Fruit fly (Drosophila melanogaster) whole organism, adult: ENCODE measurements around the gene Manf.
A peak's percentile ranks its signal among the peaks of the same experiment; 100 is the strongest.

ENCODE experiments used
- CG11617 ChIP-seq: fragments of 200-800 bp; sonication (Bioruptor generic); optimal IDR thresholded peaks from 2 replicates; lab custom pipeline; 2017; ENCODE audit warnings: mild to moderate bottlenecking, missing biosample characterization, missing genetic modification reagents, missing genetic modification characterization
- CG12768 ChIP-seq: fragments of 200-800 bp; sonication (Bioruptor generic); optimal IDR thresholded peaks from 2 replicates; lab custom pipeline; 2017; ENCODE audit warnings: missing biosample characterization, missing genetic modification characterization, mild to moderate bottlenecking, moderate library complexity, missing genetic modification reagents
- CG14711 ChIP-seq: fragments of 200-800 bp; sonication (Bioruptor generic); optimal IDR thresholded peaks from 2 replicates; lab custom pipeline; 2018; ENCODE audit warnings: missing biosample characterization, mild to moderate bottlenecking, missing genetic modification characterization, moderate library complexity
- CG1620 ChIP-seq: fragments of 200-800 bp; sonication (Bioruptor generic); optimal IDR thresholded peaks from 2 replicates; lab custom pipeline; 2016; ENCODE audit warnings: missing biosample characterization, missing genetic modification characterization
- CG33017 ChIP-seq: fragments of 200-800 bp; sonication (Bioruptor generic); optimal IDR thresholded peaks from 2 replicates; lab custom pipeline; 2018; ENCODE audit warnings: missing biosample characterization, mild to moderate bottlenecking, missing genetic modification characterization, moderate library complexity
- CG5204 ChIP-seq: fragments of 200-800 bp; sonication (Bioruptor generic); optimal IDR thresholded peaks from 2 replicates; lab custom pipeline; 2016; ENCODE audit warnings: missing biosample characterization, missing genetic modification characterization
- CG7045 ChIP-seq: fragments of 200-800 bp; sonication (Bioruptor generic); optimal IDR thresholded peaks from 2 replicates; lab custom pipeline; 2017; ENCODE audit warnings: missing biosample characterization, mild to moderate bottlenecking, missing genetic modification characterization
- CG7101 ChIP-seq: fragments of 200-800 bp; sonication (Bioruptor generic); optimal IDR thresholded peaks from 2 replicates; lab custom pipeline; 2018; ENCODE audit warnings: missing biosample characterization, mild to moderate bottlenecking, missing genetic modification characterization, moderate library complexity
- Clk ChIP-seq: fragments of 200-800 bp; sonication (Bioruptor generic); optimal IDR thresholded peaks from 2 replicates; lab custom pipeline; 2017; ENCODE audit warnings: missing biosample characterization, missing genetic modification characterization
- Crg-1 ChIP-seq: fragments of 200-800 bp; sonication (Bioruptor generic); optimal IDR thresholded peaks from 2 replicates; lab custom pipeline; 2016; ENCODE audit warnings: missing biosample characterization, missing genetic modification characterization
- Hr96 ChIP-seq: fragments of 200-800 bp; sonication (Bioruptor generic); optimal IDR thresholded peaks from 2 replicates; lab custom pipeline; 2016; ENCODE audit warnings: missing biosample characterization, missing genetic modification characterization
- Mnt ChIP-seq: fragments of 200-800 bp; sonication (Bioruptor generic); optimal IDR thresholded peaks from 2 replicates; lab custom pipeline; 2016; ENCODE audit warnings: missing biosample characterization, mild to moderate bottlenecking, missing genetic modification characterization
- bab1 ChIP-seq: fragments of 200-800 bp; sonication (Bioruptor generic); optimal IDR thresholded peaks from 3 replicates; lab custom pipeline; 2019; ENCODE audit warnings: missing biosample characterization, mild to moderate bottlenecking, missing genetic modification characterization, moderate library complexity
- cic ChIP-seq: fragments of 200-800 bp; sonication (Bioruptor generic); optimal IDR thresholded peaks from 2 replicates; lab custom pipeline; 2017; ENCODE audit warnings: missing biosample characterization, mild to moderate bottlenecking, missing genetic modification characterization, moderate library complexity
- cnc ChIP-seq, 2 experiments: fragments of >200 bp; optimal IDR thresholded peaks; 2 replicates each; lab custom pipeline; 2017
- kay ChIP-seq: fragments of 200-800 bp; sonication (Bioruptor generic); peaks from one replicate; lab custom pipeline; 2016; ENCODE audit warnings: missing biosample characterization, missing genetic modification characterization, borderline replicate concordance
- ovo ChIP-seq: fragments of 200-800 bp; sonication (Bioruptor generic); optimal IDR thresholded peaks from 2 replicates; lab custom pipeline; 2016; ENCODE audit warnings: missing biosample characterization, missing genetic modification characterization
- pad ChIP-seq: fragments of 200-800 bp; sonication (Bioruptor generic); optimal IDR thresholded peaks from 3 replicates; lab custom pipeline; 2017; ENCODE audit warnings: missing biosample characterization, missing genetic modification characterization, mild to moderate bottlenecking, moderate library complexity, missing genetic modification reagents
- tj ChIP-seq: fragments of 200-800 bp; sonication (Bioruptor generic); optimal IDR thresholded peaks from 3 replicates; lab custom pipeline; 2017; ENCODE audit warnings: missing biosample characterization, mild to moderate bottlenecking, missing genetic modification characterization, moderate library complexity
- toe ChIP-seq: fragments of 200-800 bp; sonication (Bioruptor generic); optimal IDR thresholded peaks from 2 replicates; lab custom pipeline; 2016; ENCODE audit warnings: missing biosample characterization, missing genetic modification characterization

The Manf gene

DNA sequence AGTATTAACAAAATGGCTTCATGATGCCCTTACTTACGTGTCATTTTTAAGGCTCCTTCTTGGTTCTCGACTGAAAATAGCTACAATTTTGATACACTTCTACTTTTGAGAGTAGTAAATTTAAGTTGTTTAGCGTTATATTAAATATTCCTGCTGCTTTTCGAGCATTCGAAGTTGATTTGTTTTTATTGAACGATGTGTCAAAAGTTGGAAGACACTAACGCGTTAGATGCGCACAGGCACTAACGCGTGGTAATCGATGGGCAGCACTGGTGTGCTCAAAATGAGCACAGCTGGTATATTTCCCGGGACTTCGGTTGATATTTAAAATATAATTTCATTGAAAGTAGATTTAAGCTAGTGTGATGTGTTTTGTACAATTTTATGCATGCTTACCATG lies 9.9 kb downstream of the Manf start, which contains the start of gene CG17931:
CG17931 (minus strand) TSS at position 369 of the 400 bp plus-strand sequence.
- no peak for TF ChIP-seq ovo
- peak; percentile 21 for TF ChIP-seq Crg-1 (GFP tag; lab: Kevin White, UChicago)
- TF ChIP-seq bab1: peak; percentile 63
- TF ChIP-seq CG7101 (tag; lab: Kevin White, UChicago): peak; percentile 2

DNA sequence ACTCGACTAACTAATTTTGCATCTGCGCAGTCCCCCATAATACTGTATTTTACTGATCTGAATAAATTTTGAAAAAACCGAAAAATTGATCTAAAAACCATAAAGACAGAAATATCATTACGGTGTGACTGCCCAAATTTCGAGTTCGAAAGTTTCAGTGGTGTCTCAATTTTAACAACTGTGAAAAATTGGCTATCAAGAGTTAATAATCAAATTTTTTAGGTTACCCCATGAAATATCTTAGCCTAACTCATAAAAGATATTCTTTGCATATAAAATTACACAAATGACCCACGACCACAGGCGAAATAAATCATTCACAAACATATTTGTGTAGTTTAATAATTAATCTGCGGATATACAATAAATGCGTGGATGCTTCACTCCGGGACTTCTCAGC lies 10.8 kb downstream of the Manf start, which contains the start of gene CG42446:
CG42446 (minus strand) TSS at position 101 of the 400 bp plus-strand sequence.
- no peak for TF ChIP-seq kay
- TF ChIP-seq Crg-1 (GFP tag; lab: Kevin White, UChicago): no peak
- no peak for TF ChIP-seq CG14711 (tag; lab: Kevin White, UChicago)
- TF ChIP-seq CG33017 (tag; lab: Kevin White, UChicago): no peak
- no peak for TF ChIP-seq CG5204 (GFP tag; lab: Kevin White, UChicago)
- no peak for TF ChIP-seq bab1
- no peak for TF ChIP-seq Hr96 (GFP tag; lab: Kevin White, UChicago)
- no peak for TF ChIP-seq Mnt (GFP tag; lab: Kevin White, UChicago)
- TF ChIP-seq Clk (GFP tag; lab: Kevin White, UChicago): no peak
- TF ChIP-seq cnc (optimal IDR thresholded peaks at IDR 0.05; lab: Kevin White, UChicago): no peak
- no peak for TF ChIP-seq CG7101 (tag; lab: Kevin White, UChicago)
- TF ChIP-seq CG7045 (GFP tag; lab: Kevin White, UChicago): no peak
- TF ChIP-seq CG1620 (GFP tag; lab: Kevin White, UChicago): no peak
- TF ChIP-seq cic (GFP tag; lab: Kevin White, UChicago): no peak
- no peak for TF ChIP-seq toe
- TF ChIP-seq tj (GFP tag; lab: Kevin White, UChicago): no peak
- no peak for TF ChIP-seq CG11617 (GFP tag; lab: Kevin White, UChicago)
- no peak for TF ChIP-seq pad (GFP tag; lab: Kevin White, UChicago)

DNA sequence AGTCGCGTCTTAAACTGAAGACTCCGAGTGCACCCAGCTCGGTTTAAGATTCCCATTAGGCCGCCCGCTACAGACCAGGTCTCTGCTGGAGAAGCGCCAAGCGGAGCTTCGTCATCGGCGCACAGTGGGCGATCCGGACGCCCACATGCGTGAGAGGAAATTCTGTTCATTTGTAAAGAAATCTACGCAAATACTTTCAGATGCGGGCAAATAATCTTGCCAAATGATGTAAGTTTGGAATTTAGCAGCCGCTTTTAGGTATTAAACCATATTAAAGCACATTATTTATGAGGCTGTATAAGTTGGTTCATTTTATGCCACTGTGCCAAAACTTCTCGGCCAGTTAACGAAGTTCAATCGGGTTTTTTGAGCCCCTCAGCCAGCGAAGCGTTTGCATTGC lies 19.1 kb downstream of the Manf start, which contains the start of gene js:
js (minus strand) TSS at position 19 of the 400 bp plus-strand sequence.
- TF ChIP-seq cic (GFP tag; lab: Kevin White, UChicago) (no peak), CG7045 (GFP tag; lab: Kevin White, UChicago) (no peak), Clk (GFP tag; lab: Kevin White, UChicago) (no peak), Mnt (GFP tag; lab: Kevin White, UChicago) (no peak), Hr96 (GFP tag; lab: Kevin White, UChicago) (no peak), CG5204 (GFP tag; lab: Kevin White, UChicago) (no peak), toe (no peak), CG33017 (tag; lab: Kevin White, UChicago) (no peak), CG11617 (GFP tag; lab: Kevin White, UChicago) (no peak), bab1 (no peak), Crg-1 (GFP tag; lab: Kevin White, UChicago) (no peak), CG12768 (GFP tag; lab: Kevin White, UChicago) (no peak)

DNA sequence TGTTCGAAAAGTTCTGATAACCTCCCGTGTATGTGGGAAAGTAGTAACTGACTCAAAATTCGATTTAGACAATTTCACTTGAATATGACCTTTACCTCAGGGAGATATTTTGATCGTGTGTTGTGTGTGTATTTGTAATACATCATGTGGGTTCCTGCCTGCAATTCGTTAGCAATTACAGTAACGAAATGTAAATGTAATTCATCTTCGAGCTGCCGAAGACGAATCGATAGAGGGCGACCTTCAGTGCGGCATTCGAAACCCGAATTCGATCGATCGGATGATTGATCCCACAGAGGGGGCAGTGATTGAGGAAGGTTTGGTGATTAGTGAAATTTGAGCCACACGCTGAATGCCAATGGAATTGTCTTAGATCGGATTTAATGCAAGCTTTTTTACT lies 21.2 kb downstream of the Manf start, which contains the start of gene CG10317:
CG10317 (minus strand) TSS at position 101 of the 400 bp plus-strand sequence.
- no peak for TF ChIP-seq CG5204 (GFP tag; lab: Kevin White, UChicago)
- no peak for TF ChIP-seq CG33017 (tag; lab: Kevin White, UChicago)
- no peak for TF ChIP-seq pad (GFP tag; lab: Kevin White, UChicago)

DNA sequence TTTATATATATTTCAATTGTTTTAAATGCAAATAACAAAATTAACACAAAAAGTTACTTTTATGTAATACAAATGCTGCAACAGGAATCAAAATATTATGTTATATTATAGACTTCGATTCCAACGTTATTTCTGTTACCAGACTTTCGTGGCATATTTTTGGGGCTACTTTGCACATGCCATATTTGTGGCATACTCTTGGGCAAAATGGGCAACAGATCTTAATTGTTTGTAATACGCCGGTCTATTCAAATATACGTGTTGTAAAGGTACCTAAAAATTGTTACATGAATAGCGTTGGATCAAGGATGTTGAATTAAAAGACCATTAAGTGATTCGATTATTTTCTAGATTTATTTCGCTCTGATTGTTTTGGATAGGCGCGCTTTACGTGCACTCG lies 24.9 kb downstream of the Manf start:
- TF ChIP-seq Mnt (GFP tag; lab: Kevin White, UChicago) (no peak), Crg-1 (GFP tag; lab: Kevin White, UChicago) (no peak), Hr96 (GFP tag; lab: Kevin White, UChicago) (no peak), CG7045 (GFP tag; lab: Kevin White, UChicago) (no peak), CG1620 (GFP tag; lab: Kevin White, UChicago) (no peak), ovo (no peak), CG33017 (tag; lab: Kevin White, UChicago) (no peak)

DNA sequence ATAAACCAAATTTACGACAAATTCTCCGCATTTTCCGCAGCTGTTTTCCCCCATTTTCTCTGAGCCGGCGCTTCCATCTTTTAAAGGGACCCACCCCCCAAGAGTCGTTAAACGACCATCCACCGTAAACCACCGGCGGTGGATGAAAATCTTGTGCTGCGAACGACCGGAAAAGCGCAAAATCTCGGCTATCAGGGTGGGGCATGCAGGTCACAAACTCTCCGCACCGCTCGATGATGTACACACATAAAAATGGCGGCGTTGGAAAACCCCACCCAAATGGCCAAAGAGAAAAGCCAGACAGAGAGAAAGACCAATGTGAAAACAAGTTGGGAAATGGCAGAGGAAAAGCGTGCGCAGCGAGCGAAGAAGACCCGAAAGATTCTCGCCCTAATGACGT lies 36.4 kb downstream of the Manf start:
- TF ChIP-seq ovo (no peak), Clk (GFP tag; lab: Kevin White, UChicago) (no peak), cnc (optimal IDR thresholded peaks at IDR 0.05; lab: Kevin White, UChicago) (no peak), CG11617 (GFP tag; lab: Kevin White, UChicago) (no peak), CG1620 (GFP tag; lab: Kevin White, UChicago) (no peak), Mnt (GFP tag; lab: Kevin White, UChicago) (no peak), CG33017 (tag; lab: Kevin White, UChicago) (no peak), Hr96 (GFP tag; lab: Kevin White, UChicago) (no peak), CG7045 (GFP tag; lab: Kevin White, UChicago) (no peak), kay (no peak), Crg-1 (GFP tag; lab: Kevin White, UChicago) (no peak)

DNA sequence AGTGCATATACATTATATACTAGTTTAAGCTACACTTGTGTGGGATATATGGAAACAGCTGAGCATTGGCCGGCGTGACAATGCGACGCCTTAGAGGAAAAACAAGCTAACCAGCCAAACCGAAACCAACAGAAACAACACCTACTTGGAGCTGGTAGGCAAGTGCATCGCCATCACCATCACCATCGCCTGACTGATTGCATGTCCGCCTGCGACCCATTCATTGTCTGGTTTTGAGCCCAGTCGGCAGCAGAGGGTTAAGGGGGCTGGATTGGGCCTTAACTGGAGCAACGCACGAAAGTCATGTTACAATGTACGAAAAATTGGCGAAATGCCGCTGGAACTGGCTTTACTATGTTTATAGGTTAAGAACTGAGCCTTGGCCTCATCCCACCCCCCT lies 37.8 kb downstream of the Manf start:
- TF ChIP-seq CG7045 (GFP tag; lab: Kevin White, UChicago) (no peak), CG14711 (tag; lab: Kevin White, UChicago) (no peak), CG1620 (GFP tag; lab: Kevin White, UChicago) (no peak), Clk (GFP tag; lab: Kevin White, UChicago) (no peak), CG12768 (GFP tag; lab: Kevin White, UChicago) (no peak), Hr96 (GFP tag; lab: Kevin White, UChicago) (no peak)
